Fruit fly (Drosophila melanogaster): Measurements from ENCODE around the gene Mst36Fa.

Mst36Fa gene

DNA sequence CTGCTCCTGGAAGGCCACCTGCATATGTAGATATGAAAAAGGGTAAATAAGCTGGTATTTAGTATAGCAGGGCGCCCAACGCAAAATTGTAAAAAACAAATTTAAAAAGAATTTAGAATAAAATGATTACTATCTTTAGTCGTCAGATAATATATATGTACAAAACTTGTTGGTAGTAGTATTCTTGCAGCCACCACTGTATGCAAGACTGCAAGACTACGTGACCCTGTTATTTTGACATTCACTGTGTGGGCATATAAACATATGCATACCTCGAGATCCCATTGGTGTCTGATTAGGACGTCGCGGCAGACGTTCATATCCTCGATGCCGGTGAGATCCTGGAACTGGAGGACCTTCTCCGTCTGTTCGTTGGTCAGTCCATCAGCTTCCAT is 31.0 kb upstream of the Mst36Fa start (continued):
- peak; percentile 92 for TF ChIP-seq Med (GFP tag)
- TF ChIP-seq Dip3 (GFP tag; optimal IDR thresholded peaks at IDR 0.05) = peak; percentile 4
- TF ChIP-seq CG17359 (tag; optimal IDR thresholded peaks at IDR 0.05) = peak; percentile 37
- peak; percentile 46 for TF ChIP-seq Elba2 (GFP tag; optimal IDR thresholded peaks at IDR 0.05)
- TF ChIP-seq CG12769 (tag; optimal IDR thresholded peaks at IDR 0.05) = peak; percentile 43
- TF ChIP-seq dan (GFP tag; IDR thresholded peaks at IDR 0.05) = no peak
- no peak for TF ChIP-seq CG15479 (GFP tag; optimal IDR thresholded peaks at IDR 0.05)
- no peak for TF ChIP-seq CG2875 (GFP tag; optimal IDR thresholded peaks at IDR 0.05)
- TF ChIP-seq CG14050 (GFP tag; IDR thresholded peaks at IDR 0.05) = no peak
- peak; percentile 45 for TF ChIP-seq CG13624 (GFP tag; optimal IDR thresholded peaks at IDR 0.05)
- TF ChIP-seq CG3163 (GFP tag; optimal IDR thresholded peaks at IDR 0.05) = no peak
- TF ChIP-seq Xrp1 (GFP tag; IDR thresholded peaks at IDR 0.05) = peak; percentile 31; the same call in 1 of the 2 replicates
- peak; percentile 26 for TF ChIP-seq nerfin-1 (tag; optimal IDR thresholded peaks at IDR 0.05)
- peak; percentile 39 for TF ChIP-seq PHDP (tag; optimal IDR thresholded peaks at IDR 0.05)
- TF ChIP-seq CG2678 (tag; optimal IDR thresholded peaks at IDR 0.05) = peak; percentile 20
- TF ChIP-seq CG14441 (GFP tag; IDR thresholded peaks at IDR 0.05) = peak; percentile 42; the same call in 1 of the 2 replicates
- no peak for TF ChIP-seq CoRest (tag; optimal IDR thresholded peaks at IDR 0.05)
- peak; percentile 38 for TF ChIP-seq tin (GFP tag; optimal IDR thresholded peaks at IDR 0.05)
- TF ChIP-seq CG16815 (GFP tag; optimal IDR thresholded peaks at IDR 0.05) = no peak
- no peak for TF ChIP-seq nom (GFP tag; optimal IDR thresholded peaks at IDR 0.05)
- peak; percentile 67 for TF ChIP-seq CG32532 (GFP tag; IDR thresholded peaks at IDR 0.05)
- peak; percentile 40 for TF ChIP-seq az2 (GFP tag; optimal IDR thresholded peaks at IDR 0.05)
- TF ChIP-seq prd (optimal IDR thresholded peaks at IDR 0.05) = no peak
- TF ChIP-seq prd (GFP tag; IDR thresholded peaks at IDR 0.05) = 0 out of 3 replicates have a peak, but pooled peaks have one; percentile 36
- no peak for TF ChIP-seq ac (GFP tag; optimal IDR thresholded peaks at IDR 0.05)
- TF ChIP-seq CG15601 (tag; optimal IDR thresholded peaks at IDR 0.05) = no peak
- TF ChIP-seq Fer3 (tag; optimal IDR thresholded peaks at IDR 0.05) = peak; percentile 28
- peak; percentile 22 for TF ChIP-seq CG1602 (GFP tag; optimal IDR thresholded peaks at IDR 0.05)
- no peak for TF ChIP-seq CHES-1-like (GFP tag; optimal IDR thresholded peaks at IDR 0.05)
- peak; percentile 56; the same call in 1 of the 2 replicates for TF ChIP-seq Rfx (GFP tag; IDR thresholded peaks at IDR 0.05)
- peak; percentile 25 for TF ChIP-seq crc (GFP tag; optimal IDR thresholded peaks at IDR 0.05)
- no peak for TF ChIP-seq CG12236 (GFP tag; optimal IDR thresholded peaks at IDR 0.05)
- TF ChIP-seq Hmr (GFP tag; optimal IDR thresholded peaks at IDR 0.05) = peak; percentile 41
- peak; percentile 38 for TF ChIP-seq Max (GFP tag; optimal IDR thresholded peaks at IDR 0.05)
- TF ChIP-seq CG3281 (GFP tag; optimal IDR thresholded peaks at IDR 0.05) = peak; percentile 30
- peak; percentile 13 for TF ChIP-seq lab (GFP tag; optimal IDR thresholded peaks at IDR 0.05)
- TF ChIP-seq Dek (tag; optimal IDR thresholded peaks at IDR 0.05) = no peak
- 0 out of 2 replicates have a peak, but pooled peaks have one; percentile 9 for TF ChIP-seq cas (GFP tag; IDR thresholded peaks at IDR 0.05)
- peak; percentile 19 for TF ChIP-seq CG7839 (tag; optimal IDR thresholded peaks at IDR 0.05)
- TF ChIP-seq wek (GFP tag; optimal IDR thresholded peaks at IDR 0.05) = peak; percentile 30
- no peak for TF ChIP-seq org-1 (GFP tag; optimal IDR thresholded peaks at IDR 0.05)
- TF ChIP-seq CG10366 (GFP tag; IDR thresholded peaks at IDR 0.05) = peak; percentile 32
- TF ChIP-seq Spps (tag; optimal IDR thresholded peaks at IDR 0.05) = no peak
- peak; percentile 44 for TF ChIP-seq mam (GFP tag; optimal IDR thresholded peaks at IDR 0.05)
- peak; percentile 4 for TF ChIP-seq HLH54F (GFP tag; optimal IDR thresholded peaks at IDR 0.05)
- TF ChIP-seq CG17328 (GFP tag; IDR thresholded peaks at IDR 0.05) = peak; percentile 48; the same call in 1 of the 2 replicates
- TF ChIP-seq Antp (GFP tag; optimal IDR thresholded peaks at IDR 0.05) = peak; percentile 3
- no peak for TF ChIP-seq gt (GFP tag; IDR thresholded peaks at IDR 0.05)
- no peak for TF ChIP-seq CG14667 (GFP tag; IDR thresholded peaks at IDR 0.05)
- TF ChIP-seq CG14014 (GFP tag; IDR thresholded peaks at IDR 0.05) = peak; percentile 43; the same call in 1 of the 2 replicates
- TF ChIP-seq CTCF (GFP tag; optimal IDR thresholded peaks at IDR 0.05) = no peak
- TF ChIP-seq Camta (GFP tag; optimal IDR thresholded peaks at IDR 0.05) = no peak

Data from whole organism, embryonic.